Worm (Caenorhabditis elegans): ENCODE measurements around the gene memi-1.

- TF ChIP-seq zip-5 (tag; optimal IDR thresholded peaks at IDR 0.05) (no peak), ttx-3 (tag; optimal IDR thresholded peaks at IDR 0.05) (no peak), pat-9 (tag; optimal IDR thresholded peaks at IDR 0.05) (no peak), unc-86 (tag; optimal IDR thresholded peaks at IDR 0.05) (no peak), eyg-1 (tag; optimal IDR thresholded peaks at IDR 0.05) (no peak), hlh-30 (tag; optimal IDR thresholded peaks at IDR 0.05; ENCODE audit: insufficient read depth) (no peak), tbx-2 (tag; optimal IDR thresholded peaks at IDR 0.05) (no peak), pros-1 (tag; optimal IDR thresholded peaks at IDR 0.05) (no peak), pqm-1 (tag; optimal IDR thresholded peaks at IDR 0.05) (no peak), F13H6.1 (tag; optimal IDR thresholded peaks at IDR 0.05) (no peak), hlh-13 (GFP tag; optimal IDR thresholded peaks at IDR 0.05) (no peak), nfya-1 (tag; optimal IDR thresholded peaks at IDR 0.05) (peak; percentile 96)
Observed at ce11 chrIV:4776501-4776900, 16.3 kb upstream of the memi-1 start.

Measured in whole organism, late embryonic.